Fruit fly (Drosophila melanogaster): Measurements from ENCODE around the gene CG33764.
A peak's percentile ranks its signal among the peaks of the same experiment; 100 is the strongest.

Gene CG33764

DNA sequence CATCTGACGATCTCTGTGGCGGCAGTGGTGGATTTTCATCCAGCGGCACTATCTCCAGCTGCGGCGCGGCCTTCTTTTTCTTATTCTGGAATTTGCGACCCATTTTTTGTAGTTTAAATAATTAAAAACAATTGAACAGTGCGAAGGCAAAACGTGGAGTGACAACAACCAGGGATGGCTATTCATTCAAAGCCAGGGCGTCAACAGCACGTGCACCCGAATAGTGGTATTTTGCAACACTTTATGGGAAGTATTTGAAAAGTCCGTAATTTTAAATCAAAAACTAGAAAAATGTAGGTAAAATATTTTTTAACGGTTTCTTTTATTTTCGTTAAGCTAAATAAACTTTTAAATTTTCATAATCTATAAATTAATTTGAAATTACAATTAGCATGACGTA lies 15.3 kb upstream of the CG33764 start, which contains the start of gene CG11583 (continued):
- TF ChIP-seq grn (GFP tag; optimal IDR thresholded peaks at IDR 0.05): no peak
- TF ChIP-seq Doc3 (GFP tag; IDR thresholded peaks at IDR 0.05; ENCODE audit: partially characterized antibody): no peak
- TF ChIP-seq CG12299 (tag; optimal IDR thresholded peaks at IDR 0.05): no peak
- TF ChIP-seq lola (GFP tag; optimal IDR thresholded peaks at IDR 0.05): no peak
- TF ChIP-seq kay (GFP tag; optimal IDR thresholded peaks at IDR 0.05): no peak
- TF ChIP-seq CG4424 (GFP tag; optimal IDR thresholded peaks at IDR 0.05): peak; percentile 23
- no peak for TF ChIP-seq CG3065 (GFP tag; optimal IDR thresholded peaks at IDR 0.05)
- 0 out of 4 replicates have a peak, but pooled peaks have one; percentile 30 for TF ChIP-seq Gug (GFP tag; IDR thresholded peaks at IDR 0.05)
- no peak for TF ChIP-seq CG8388 (GFP tag; optimal IDR thresholded peaks at IDR 0.05)
- TF ChIP-seq Asciz (GFP tag; optimal IDR thresholded peaks at IDR 0.05): no peak
- TF ChIP-seq CG2678 (tag; optimal IDR thresholded peaks at IDR 0.05): no peak
- TF ChIP-seq CG3163 (GFP tag; optimal IDR thresholded peaks at IDR 0.05): peak; percentile 17
- TF ChIP-seq CG4730 (GFP tag; IDR thresholded peaks at IDR 0.05): no peak
- peak; percentile 40 for TF ChIP-seq p53 (GFP tag; optimal IDR thresholded peaks at IDR 0.05)
- peak; percentile 29 for TF ChIP-seq jumu (GFP tag; optimal IDR thresholded peaks at IDR 0.05)
- no peak for TF ChIP-seq GATAe (GFP tag; conservative IDR thresholded peaks at IDR 0.05)
- peak; percentile 48 for TF ChIP-seq CG7987 (GFP tag; optimal IDR thresholded peaks at IDR 0.05)
- TF ChIP-seq CG10274 (GFP tag; optimal IDR thresholded peaks at IDR 0.05): no peak
- TF ChIP-seq unpg (GFP tag; optimal IDR thresholded peaks at IDR 0.05): no peak
- peak; percentile 47 for TF ChIP-seq Sry-δ (GFP tag; optimal IDR thresholded peaks at IDR 0.05)
- no peak for TF ChIP-seq CG34376 (GFP tag; optimal IDR thresholded peaks at IDR 0.05)
- no peak for TF ChIP-seq CG17568 (GFP tag; optimal IDR thresholded peaks at IDR 0.05)
- TF ChIP-seq trh (GFP tag; optimal IDR thresholded peaks at IDR 0.05): no peak
- TF ChIP-seq CG13123 (GFP tag; optimal IDR thresholded peaks at IDR 0.05): no peak
- TF ChIP-seq CG17385 (GFP tag; optimal IDR thresholded peaks at IDR 0.05): no peak
- TF ChIP-seq sens (GFP tag): peak; percentile 93
- no peak for TF ChIP-seq HLH4C (GFP tag; IDR thresholded peaks at IDR 0.05; ENCODE audit: partially characterized antibody)
- peak; percentile 18 for TF ChIP-seq Hsf (GFP tag; optimal IDR thresholded peaks at IDR 0.05)
- no peak for TF ChIP-seq gem (tag; optimal IDR thresholded peaks at IDR 0.05)
- TF ChIP-seq TFAM (GFP tag; optimal IDR thresholded peaks at IDR 0.05): no peak
- TF ChIP-seq oc (tag; optimal IDR thresholded peaks at IDR 0.05): no peak
- TF ChIP-seq ken (GFP tag; IDR thresholded peaks at IDR 0.05): no peak
- TF ChIP-seq Nf-YC (tag; optimal IDR thresholded peaks at IDR 0.05): no peak
- TF ChIP-seq CG3726 (GFP tag; IDR thresholded peaks at IDR 0.05): no peak
- TF ChIP-seq dati (GFP tag; IDR thresholded peaks at IDR 0.05): no peak
- TF ChIP-seq CG8290 (GFP tag; optimal IDR thresholded peaks at IDR 0.05): no peak
- TF ChIP-seq CG8290 (tag; optimal IDR thresholded peaks at IDR 0.05): no peak
- no peak for TF ChIP-seq CG11085 (GFP tag; IDR thresholded peaks at IDR 0.05)
- peak; percentile 47 for TF ChIP-seq vfl (GFP tag; optimal IDR thresholded peaks at IDR 0.05)
- TF ChIP-seq wek (GFP tag; optimal IDR thresholded peaks at IDR 0.05): no peak
- no peak for TF ChIP-seq CG7556 (GFP tag; optimal IDR thresholded peaks at IDR 0.05)
- no peak for TF ChIP-seq CG6765 (GFP tag; optimal IDR thresholded peaks at IDR 0.05)
- TF ChIP-seq gcm (GFP tag; optimal IDR thresholded peaks at IDR 0.05): no peak
- TF ChIP-seq D19A (tag; optimal IDR thresholded peaks at IDR 0.05): no peak
- TF ChIP-seq Aef1 (GFP tag; IDR thresholded peaks at IDR 0.05): no peak
- peak; percentile 61 for TF ChIP-seq CG9932 (GFP tag; IDR thresholded peaks at IDR 0.05)
- no peak for TF ChIP-seq Mes4 (GFP tag; optimal IDR thresholded peaks at IDR 0.05)
- TF ChIP-seq CrebB (tag; optimal IDR thresholded peaks at IDR 0.05): no peak
- TF ChIP-seq B-H2 (GFP tag; optimal IDR thresholded peaks at IDR 0.05): peak; percentile 54
- TF ChIP-seq zfh2 (GFP tag; optimal IDR thresholded peaks at IDR 0.05): peak; percentile 51
- no peak for TF ChIP-seq vnd (GFP tag; IDR thresholded peaks at IDR 0.05; ENCODE audit: partially characterized antibody)
- no peak for TF ChIP-seq Jarid2 (GFP tag; optimal IDR thresholded peaks at IDR 0.05)
